Worm (Caenorhabditis elegans): ENCODE measurements around the gene col-13.

Gene col-13

DNA sequence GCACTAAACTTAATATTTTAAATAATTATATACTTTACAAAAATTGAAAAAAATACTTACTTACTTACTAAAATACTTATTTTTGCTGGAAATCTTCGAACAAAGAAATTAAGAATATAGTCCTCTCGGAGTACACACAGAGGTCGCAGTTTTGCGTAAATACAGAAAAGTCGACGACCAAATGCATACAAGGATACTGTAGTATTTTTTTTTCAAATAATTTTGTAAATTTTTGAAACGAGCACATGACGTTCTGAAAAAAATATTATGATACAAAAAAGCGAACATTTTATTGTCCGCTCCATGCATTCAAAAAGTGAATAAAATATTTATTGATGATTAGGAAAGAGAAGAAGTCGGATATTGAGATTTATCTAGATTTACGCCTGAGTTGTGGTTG is 4.6 kb upstream of the col-13 start, which contains the start of gene apc-10:
Gene apc-10 (minus strand): TSS at position 101 of the 400 bp plus-strand sequence.
- TF ChIP-seq mec-3 (tag; optimal IDR thresholded peaks at IDR 0.05; ENCODE audit: borderline replicate concordance) (no peak), F13H6.1 (tag; optimal IDR thresholded peaks at IDR 0.05) (no peak), pag-3 (tag; optimal IDR thresholded peaks at IDR 0.05; ENCODE audit: borderline replicate concordance) (no peak), fax-1 (tag; optimal IDR thresholded peaks at IDR 0.05) (no peak), zip-5 (tag; optimal IDR thresholded peaks at IDR 0.05) (no peak), pha-4 (tag; optimal IDR thresholded peaks at IDR 0.05) (no peak), lim-6 (tag; optimal IDR thresholded peaks at IDR 0.05) (no peak), nfya-1 (tag; optimal IDR thresholded peaks at IDR 0.05) (no peak), gmeb-2 (tag; optimal IDR thresholded peaks at IDR 0.05) (no peak), rnt-1 (tag; optimal IDR thresholded peaks at IDR 0.05) (no peak), eyg-1 (tag; optimal IDR thresholded peaks at IDR 0.05) (no peak), K09A11.1 (tag; optimal IDR thresholded peaks at IDR 0.05; ENCODE audit: insufficient read depth) (no peak), ceh-31 (tag; optimal IDR thresholded peaks at IDR 0.05) (no peak), ttx-3 (tag; optimal IDR thresholded peaks at IDR 0.05) (no peak), ref-2 (tag; optimal IDR thresholded peaks at IDR 0.05) (no peak), elt-2 (tag; optimal IDR thresholded peaks at IDR 0.05) (no peak), nhr-232 (tag; optimal IDR thresholded peaks at IDR 0.05) (no peak), Y22D7AL.16 (tag; optimal IDR thresholded peaks at IDR 0.05) (no peak)

DNA sequence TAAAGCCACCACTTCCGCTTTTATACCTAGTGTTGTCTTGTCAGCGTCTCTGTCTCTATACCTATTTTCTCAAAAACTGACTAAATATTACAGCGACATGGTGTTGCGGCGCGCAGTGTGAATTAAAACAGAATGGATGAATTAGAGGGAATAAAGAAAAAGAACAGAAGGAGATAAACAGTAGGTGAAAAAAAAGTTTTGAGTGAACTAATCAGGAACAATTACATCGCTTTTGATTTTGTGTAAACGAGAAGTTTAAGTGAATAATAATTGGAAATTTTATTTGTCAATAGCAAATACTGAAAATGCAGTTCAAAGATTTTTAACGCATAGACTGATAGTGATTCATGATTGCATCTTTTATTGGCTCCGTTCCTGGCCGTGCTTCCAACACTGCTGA is 3.4 kb upstream of the col-13 start, which contains the start of gene col-12:
Gene col-12 (minus strand): TSS at position 101 of the 400 bp plus-strand sequence.
- TF ChIP-seq C08G9.2 (tag; optimal IDR thresholded peaks at IDR 0.05) (no peak), ceh-31 (tag; optimal IDR thresholded peaks at IDR 0.05) (no peak), ceh-18 (tag; optimal IDR thresholded peaks at IDR 0.05) (no peak)

DNA sequence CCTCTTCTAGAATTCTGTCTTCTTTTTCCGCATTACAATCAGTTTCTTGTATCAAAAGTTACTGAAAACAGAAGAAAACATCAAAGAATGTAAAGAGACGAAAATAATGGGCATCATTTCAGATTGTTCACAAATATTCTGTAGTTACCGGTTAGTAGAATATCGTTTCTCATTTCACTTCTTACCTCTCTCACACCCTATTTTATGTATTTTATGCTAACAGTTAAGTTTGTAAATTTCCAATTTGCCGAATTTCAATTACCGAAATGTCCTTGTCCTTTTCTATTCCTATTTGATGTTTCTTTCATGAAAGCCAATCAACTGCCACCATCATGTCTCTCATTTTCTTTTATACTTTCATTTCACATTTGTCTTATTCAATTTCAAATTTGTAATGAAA is 1.8 kb upstream of the col-13 start:
- TF ChIP-seq ahr-1 (tag; optimal IDR thresholded peaks at IDR 0.05), result no peak
- TF ChIP-seq fkh-10 (GFP tag; optimal IDR thresholded peaks at IDR 0.05), result no peak
- no peak for TF ChIP-seq ama-1 (optimal IDR thresholded peaks at IDR 0.05)
- TF ChIP-seq ceh-6 (GFP tag; optimal IDR thresholded peaks at IDR 0.05), result no peak
- TF ChIP-seq ttx-3 (tag; optimal IDR thresholded peaks at IDR 0.05), result no peak
- no peak for TF ChIP-seq unc-86 (tag; optimal IDR thresholded peaks at IDR 0.05)
- TF ChIP-seq zip-5 (tag; optimal IDR thresholded peaks at IDR 0.05), result no peak
- TF ChIP-seq ref-2 (tag; optimal IDR thresholded peaks at IDR 0.05), result no peak
- TF ChIP-seq T23F11.4 (GFP tag; optimal IDR thresholded peaks at IDR 0.05), result no peak
- no peak for TF ChIP-seq pat-9 (tag; optimal IDR thresholded peaks at IDR 0.05)
- no peak for TF ChIP-seq unc-55 (GFP tag; optimal IDR thresholded peaks at IDR 0.05)
- TF ChIP-seq ceh-22 (tag; optimal IDR thresholded peaks at IDR 0.05), result no peak
- TF ChIP-seq pax-1 (tag; optimal IDR thresholded peaks at IDR 0.05), result no peak
- no peak for TF ChIP-seq C08G9.2 (tag; optimal IDR thresholded peaks at IDR 0.05)

DNA sequence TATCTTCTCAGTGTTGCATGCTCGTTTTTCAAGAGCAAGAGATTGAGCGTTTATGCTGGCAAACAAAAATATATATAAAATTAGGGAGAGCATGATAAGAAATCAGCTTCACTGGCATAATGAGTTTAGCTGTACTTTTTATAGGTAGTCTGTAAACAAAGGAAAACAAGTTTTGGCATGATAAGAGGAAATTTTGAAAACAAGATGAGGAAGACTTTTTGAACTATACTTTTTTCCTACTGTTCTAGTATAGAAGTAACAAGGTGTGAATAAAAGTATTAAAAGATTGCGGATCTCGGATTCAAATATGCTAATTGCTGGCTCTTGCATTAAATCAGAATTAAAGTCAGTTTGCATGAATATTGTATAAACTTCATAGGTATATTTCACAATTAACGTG is 2.7 kb downstream of the col-13 start, which contains the start of gene F15H10.5:
Gene F15H10.5 (minus strand): TSS at position 101 of the 400 bp plus-strand sequence.
- TF ChIP-seq ets-4 (tag; optimal IDR thresholded peaks at IDR 0.05), result no peak
- TF ChIP-seq zip-5 (tag; optimal IDR thresholded peaks at IDR 0.05), result no peak
- TF ChIP-seq pha-4 (tag; optimal IDR thresholded peaks at IDR 0.05), result no peak
- TF ChIP-seq Y22D7AL.16 (tag; optimal IDR thresholded peaks at IDR 0.05), result no peak
- TF ChIP-seq odd-2 (tag; optimal IDR thresholded peaks at IDR 0.05), result no peak
- no peak for TF ChIP-seq unc-55 (GFP tag; optimal IDR thresholded peaks at IDR 0.05)
- no peak for TF ChIP-seq ahr-1 (tag; optimal IDR thresholded peaks at IDR 0.05)

DNA sequence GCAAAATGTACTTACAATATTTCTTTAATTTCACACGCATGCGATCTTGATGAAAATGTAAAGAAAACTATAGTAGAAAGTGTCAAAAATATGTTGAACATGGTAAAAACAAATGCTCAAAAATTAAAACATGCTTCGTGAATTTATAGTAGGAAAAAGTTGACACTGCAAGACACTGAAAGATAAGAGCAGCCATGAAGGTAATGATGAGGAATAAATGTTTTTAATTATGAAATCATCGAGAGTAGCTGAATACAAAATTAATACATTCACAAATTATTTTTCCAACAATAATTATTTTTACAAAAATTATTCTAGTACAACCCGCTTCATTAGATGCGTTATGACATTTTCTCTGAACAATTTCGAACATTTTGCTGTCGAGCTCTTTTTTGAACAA is 4.8 kb downstream of the col-13 start, which contains the start of gene F15H10.10:
Gene F15H10.10 (minus strand): TSS at position 101 of the 400 bp plus-strand sequence.
- TF ChIP-seq ama-1 (optimal IDR thresholded peaks at IDR 0.05) (no peak), ceh-9 (tag; optimal IDR thresholded peaks at IDR 0.05) (no peak), hlh-15 (tag; optimal IDR thresholded peaks at IDR 0.05) (no peak), sdc-2 (tag; optimal IDR thresholded peaks at IDR 0.05) (no peak), T23F11.4 (GFP tag; optimal IDR thresholded peaks at IDR 0.05) (no peak), che-1 (tag; optimal IDR thresholded peaks at IDR 0.05) (no peak), ceh-30 (tag; optimal IDR thresholded peaks at IDR 0.05) (no peak), gmeb-2 (tag; optimal IDR thresholded peaks at IDR 0.05) (no peak), ceh-2 (tag; optimal IDR thresholded peaks at IDR 0.05) (no peak), K02D7.2 (tag; optimal IDR thresholded peaks at IDR 0.05) (no peak), mec-3 (tag; optimal IDR thresholded peaks at IDR 0.05; ENCODE audit: borderline replicate concordance) (no peak), F13H6.1 (tag; optimal IDR thresholded peaks at IDR 0.05) (no peak), ceh-19 (GFP tag; optimal IDR thresholded peaks at IDR 0.05) (no peak), fkh-10 (GFP tag; optimal IDR thresholded peaks at IDR 0.05) (no peak), ceh-45 (GFP tag; IDR thresholded peaks at IDR 0.05) (no peak), pag-3 (tag; optimal IDR thresholded peaks at IDR 0.05; ENCODE audit: borderline replicate concordance) (no peak), ceh-24 (tag; optimal IDR thresholded peaks at IDR 0.05) (no peak), tbx-7 (tag; optimal IDR thresholded peaks at IDR 0.05) (no peak), hlh-30 (tag; optimal IDR thresholded peaks at IDR 0.05; ENCODE audit: insufficient read depth) (no peak)

All from whole organism, late embryonic.